Worm (Caenorhabditis elegans) whole organism, late embryonic: Measurements from ENCODE around the gene sel-5.

Experiments
- C08G9.2 ChIP-seq: sonication (generic microtip); optimal IDR thresholded peaks from 2 replicates; lab custom pipeline; 2016; ENCODE audit warnings: mild to moderate bottlenecking, missing genetic modification characterization, moderate library complexity, missing compliant biosample characterization
- ama-1 ChIP-seq: fragments of 150-350 bp; optimal IDR thresholded peaks from 2 replicates; lab custom pipeline; 2014
- ceh-45 ChIP-seq: fragments of 200-800 bp; sonication (Bioruptor generic); IDR thresholded peaks from 2 replicates; pipeline ENCODE4 v1.3.6; 2022; ENCODE audit warnings: missing genetic modification reagents, missing genetic modification characterization, missing compliant biosample characterization
- ceh-6 ChIP-seq: fragments of 200-800 bp; sonication (Bioruptor generic); optimal IDR thresholded peaks from 2 replicates; lab custom pipeline; 2018; ENCODE audit warnings: mild to moderate bottlenecking, missing genetic modification characterization, missing compliant biosample characterization
- lin-11 ChIP-seq: fragments of 200-800 bp; sonication (Bioruptor generic); optimal IDR thresholded peaks from 2 replicates; lab custom pipeline; 2018; ENCODE audit warnings: mild to moderate bottlenecking, missing genetic modification characterization, missing compliant biosample characterization
- nhr-11 ChIP-seq: fragments of 150-350 bp; optimal IDR thresholded peaks from 2 replicates; lab custom pipeline; 2014; ENCODE audit warnings: missing biosample characterization, missing genetic modification characterization
- pag-3 ChIP-seq: sonication (generic microtip); optimal IDR thresholded peaks from 2 replicates; lab custom pipeline; 2016; ENCODE audit warnings: missing compliant biosample characterization, missing genetic modification characterization, borderline replicate concordance
- pat-9 ChIP-seq: fragments of 200-800 bp; sonication (Bioruptor generic); optimal IDR thresholded peaks from 2 replicates; lab custom pipeline; 2018; ENCODE audit warnings: mild to moderate bottlenecking, missing genetic modification characterization, moderate library complexity, missing compliant biosample characterization
- pha-4 ChIP-seq: fragments of 150-350 bp; optimal IDR thresholded peaks from 2 replicates; lab custom pipeline; 2018; ENCODE audit warnings: missing biosample characterization, missing genetic modification reagents, missing genetic modification characterization
- unc-55 ChIP-seq: sonication (generic microtip); optimal IDR thresholded peaks from 2 replicates; lab custom pipeline; 2017; ENCODE audit warnings: missing biosample characterization, missing genetic modification reagents, missing genetic modification characterization

ce11 chrIII:4524071-4524470 is 54.2 kb downstream of the sel-5 start:
- TF ChIP-seq nhr-11 (tag; lab: Kevin White, UChicago): no peak
- no peak for TF ChIP-seq ama-1 (lab: Kevin White, UChicago)
- TF ChIP-seq ceh-6 (GFP tag; lab: Kevin White, UChicago): no peak
- TF ChIP-seq pag-3 (tag; lab: Kevin White, UChicago): no peak
- no peak for TF ChIP-seq lin-11 (tag; lab: Kevin White, UChicago)
- no peak for TF ChIP-seq pha-4 (tag; lab: Kevin White, UChicago)
- no peak for TF ChIP-seq unc-55 (GFP tag; lab: Kevin White, UChicago)
- no peak for TF ChIP-seq ceh-45 (GFP tag; lab: Robert Waterston, UW)
- TF ChIP-seq C08G9.2 (tag; lab: Kevin White, UChicago): no peak
- no peak for TF ChIP-seq pat-9 (tag; lab: Kevin White, UChicago)
